Fruit fly (Drosophila melanogaster) whole organism, pupa: ENCODE results near the gene CG11596.

Source experiments
- CG10348 ChIP-seq: fragments of 200-800 bp; sonication (Bioruptor generic); IDR thresholded peaks from 2 replicates; pipeline ENCODE4 v1.3.6; 2022; ENCODE audit warnings: missing biosample characterization, missing genetic modification characterization
- CG12605 ChIP-seq: fragments of 200-800 bp; sonication (Bioruptor generic); IDR thresholded peaks from 2 replicates; pipeline ENCODE4 v1.3.6; 2022; ENCODE audit warnings: missing biosample characterization, missing genetic modification characterization
- CG13204 ChIP-seq: fragments of 200-800 bp; sonication (Bioruptor generic); optimal IDR thresholded peaks from 2 replicates; lab custom pipeline; 2018; ENCODE audit warnings: missing biosample characterization, mild to moderate bottlenecking, missing genetic modification characterization, moderate library complexity
- CG14655 ChIP-seq: fragments of 200-800 bp; sonication (Bioruptor generic); optimal IDR thresholded peaks from 3 replicates; lab custom pipeline; 2017; ENCODE audit warnings: mild to moderate bottlenecking, missing biosample characterization, missing genetic modification reagents, missing genetic modification characterization
- CG15710 ChIP-seq: fragments of 200-800 bp; sonication (Bioruptor generic); optimal IDR thresholded peaks from 2 replicates; lab custom pipeline; 2018; ENCODE audit warnings: missing biosample characterization, mild to moderate bottlenecking, missing genetic modification characterization, moderate library complexity
- CG17806 ChIP-seq: fragments of 200-800 bp; sonication (Bioruptor generic); optimal IDR thresholded peaks from 2 replicates; lab custom pipeline; 2018; ENCODE audit warnings: missing biosample characterization, mild to moderate bottlenecking, missing genetic modification characterization, moderate library complexity
- CG32121 ChIP-seq: fragments of 200-800 bp; sonication (Bioruptor generic); IDR thresholded peaks from 2 replicates; pipeline ENCODE4 v1.3.6; 2022; ENCODE audit warnings: missing biosample characterization, missing genetic modification characterization
- CG34367 ChIP-seq: fragments of 200-800 bp; sonication (Bioruptor generic); optimal IDR thresholded peaks from 2 replicates; lab custom pipeline; 2018; ENCODE audit warnings: missing biosample characterization, mild to moderate bottlenecking, missing genetic modification characterization
- CG4496 ChIP-seq: fragments of 200-800 bp; sonication (Bioruptor generic); IDR thresholded peaks from 3 replicates; pipeline ENCODE4 v1.3.6; 2022; ENCODE audit warnings: missing biosample characterization, missing genetic modification characterization
- CG8159 ChIP-seq: fragments of 200-800 bp; sonication (Bioruptor generic); optimal IDR thresholded peaks from 3 replicates; lab custom pipeline; 2018; ENCODE audit warnings: missing biosample characterization, mild to moderate bottlenecking, missing genetic modification characterization, moderate library complexity
- CG8301 ChIP-seq: fragments of 200-800 bp; sonication (Bioruptor generic); optimal IDR thresholded peaks from 2 replicates; lab custom pipeline; 2018; ENCODE audit warnings: missing biosample characterization, mild to moderate bottlenecking, missing genetic modification characterization
- CG9948 ChIP-seq: fragments of 200-800 bp; sonication (Bioruptor generic); optimal IDR thresholded peaks from 2 replicates; lab custom pipeline; 2018; ENCODE audit warnings: missing biosample characterization, mild to moderate bottlenecking, missing genetic modification characterization, moderate library complexity
- D1 ChIP-seq: fragments of 200-800 bp; sonication (Bioruptor generic); optimal IDR thresholded peaks from 2 replicates; lab custom pipeline; 2018; ENCODE audit warnings: missing biosample characterization, mild to moderate bottlenecking, missing genetic modification characterization, moderate library complexity
- EcR ChIP-seq: fragments of 200-800 bp; sonication (Bioruptor generic); optimal IDR thresholded peaks from 3 replicates; lab custom pipeline; 2019; ENCODE audit warnings: missing biosample characterization, missing genetic modification characterization, mild to moderate bottlenecking, moderate library complexity, missing genetic modification reagents
- Ets98B ChIP-seq: fragments of 200-800 bp; sonication (Bioruptor generic); IDR thresholded peaks from 2 replicates; pipeline ENCODE4 v1.3.6; 2022; ENCODE audit warnings: missing biosample characterization, missing genetic modification characterization
- Pif1A ChIP-seq: fragments of 200-800 bp; sonication (Bioruptor generic); optimal IDR thresholded peaks from 3 replicates; lab custom pipeline; 2016; ENCODE audit warnings: missing biosample characterization, missing genetic modification characterization
- Pif1B ChIP-seq: fragments of 200-800 bp; sonication (Bioruptor generic); optimal IDR thresholded peaks from 3 replicates; lab custom pipeline; 2016; ENCODE audit warnings: missing biosample characterization, missing genetic modification characterization
- Snoo ChIP-seq: fragments of 200-800 bp; sonication (Bioruptor generic); optimal IDR thresholded peaks from 3 replicates; lab custom pipeline; 2017; ENCODE audit warnings: missing biosample characterization, mild to moderate bottlenecking, missing genetic modification characterization, inconsistent platforms
- fd96Ca ChIP-seq: fragments of 200-800 bp; sonication (Bioruptor generic); IDR thresholded peaks from 3 replicates; pipeline ENCODE4 v1.3.6; 2022; ENCODE audit warnings: missing biosample characterization, missing genetic modification characterization
- gl ChIP-seq: fragments of 200-800 bp; sonication (Bioruptor generic); optimal IDR thresholded peaks from 2 replicates; lab custom pipeline; 2018; ENCODE audit warnings: missing biosample characterization, mild to moderate bottlenecking, missing genetic modification characterization
- rn ChIP-seq: fragments of 200-800 bp; sonication (Bioruptor generic); IDR thresholded peaks from 2 replicates; pipeline ENCODE4 v1.3.6; 2022; ENCODE audit warnings: missing biosample characterization, missing genetic modification characterization

Gene CG11596

DNA sequence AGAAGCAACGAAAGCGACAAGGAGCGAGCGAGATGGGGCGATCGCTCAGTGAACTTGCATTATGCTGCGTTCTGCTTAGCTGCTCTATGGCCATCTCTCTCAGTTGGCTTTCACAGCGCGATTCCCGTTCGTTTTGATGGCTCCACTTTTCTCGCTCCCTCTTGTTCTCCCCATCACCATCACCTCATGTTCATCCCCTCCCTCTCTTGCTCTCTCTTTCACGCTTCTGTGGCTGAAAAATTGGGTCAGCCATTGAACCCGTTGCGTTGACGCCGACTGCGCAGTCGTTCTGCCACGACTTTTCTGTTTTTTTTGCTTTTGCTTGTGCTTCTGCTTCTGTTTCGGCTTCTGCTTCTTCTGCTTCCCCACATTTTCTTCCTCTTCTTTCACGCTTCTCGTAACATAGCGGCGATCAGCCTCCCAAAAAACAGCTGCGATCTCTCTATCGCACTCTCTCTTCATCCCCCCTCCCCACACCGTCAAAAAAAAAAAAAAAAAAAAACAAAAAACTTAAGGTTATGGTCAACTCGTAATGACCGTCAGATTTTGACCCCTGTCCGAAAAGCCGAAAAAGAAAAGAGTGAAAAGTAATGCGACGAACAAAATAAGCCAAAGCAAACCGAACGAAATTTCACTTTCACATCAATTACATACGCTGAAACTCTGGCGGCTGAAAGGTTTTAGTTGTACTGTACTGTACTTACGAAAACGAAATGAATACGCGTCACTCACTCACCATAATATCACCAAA, 43.3 kb downstream of the CG11596 start:
- no peak for TF ChIP-seq CG13204 (GFP tag; lab: Kevin White, UChicago)
- TF ChIP-seq CG34367 (tag; lab: Kevin White, UChicago) = no peak
- TF ChIP-seq CG17806 (tag; lab: Kevin White, UChicago) = no peak
- no peak for TF ChIP-seq Pif1B (GFP tag; lab: Kevin White, UChicago)
- 0 out of 2 replicates have a peak, but pooled peaks have one; percentile 22 for TF ChIP-seq Ets98B (GFP tag; lab: Robert Waterston, UW)
- peak; percentile 46 for TF ChIP-seq CG32121 (GFP tag; lab: Robert Waterston, UW)
- no peak for TF ChIP-seq CG4496
- peak; percentile 78 for TF ChIP-seq EcR
- no peak for TF ChIP-seq gl (tag; lab: Kevin White, UChicago)
- no peak for TF ChIP-seq rn (GFP tag; lab: Robert Waterston, UW)
- TF ChIP-seq CG8301 (tag; lab: Kevin White, UChicago) = no peak
- TF ChIP-seq CG15710 (tag; lab: Kevin White, UChicago) = no peak
- no peak for TF ChIP-seq fd96Ca (GFP tag; lab: Robert Waterston, UW)
- TF ChIP-seq CG14655 = no peak
- TF ChIP-seq CG12605 (GFP tag; lab: Robert Waterston, UW) = no peak
- no peak for TF ChIP-seq Pif1A (GFP tag; lab: Kevin White, UChicago)
- TF ChIP-seq CG9948 (tag; lab: Kevin White, UChicago) = no peak
- TF ChIP-seq CG10348 (GFP tag; lab: Robert Waterston, UW) = no peak
- TF ChIP-seq D1 (tag; lab: Kevin White, UChicago) = no peak
- no peak for TF ChIP-seq CG8159 (tag; lab: Kevin White, UChicago)
- TF ChIP-seq Snoo (tag; lab: Kevin White, UChicago) = no peak

DNA sequence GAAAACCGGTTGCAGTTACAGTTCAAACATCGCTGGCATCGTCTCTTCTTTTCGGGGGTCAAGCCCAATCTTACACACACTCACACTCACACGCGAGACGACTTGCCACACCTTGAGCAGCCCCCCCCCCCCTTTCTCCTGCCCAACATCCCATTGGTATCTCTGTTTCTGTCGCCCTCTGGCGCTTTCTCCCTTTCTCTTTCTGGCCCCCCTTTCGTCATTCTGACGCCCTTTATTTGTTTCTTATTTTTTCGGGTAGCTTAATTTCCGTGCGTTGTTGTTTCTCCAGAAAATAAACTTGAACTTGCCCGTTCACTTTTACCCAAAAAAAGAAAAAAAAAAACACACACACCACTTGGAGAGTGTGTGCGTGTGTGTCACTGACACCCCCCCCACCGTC, 44.7 kb downstream of the CG11596 start:
- TF ChIP-seq rn (GFP tag; lab: Robert Waterston, UW) (no peak), CG13204 (GFP tag; lab: Kevin White, UChicago) (no peak), Ets98B (GFP tag; lab: Robert Waterston, UW) (no peak), fd96Ca (GFP tag; lab: Robert Waterston, UW) (no peak), Snoo (tag; lab: Kevin White, UChicago) (peak; percentile 55), gl (tag; lab: Kevin White, UChicago) (no peak)

DNA sequence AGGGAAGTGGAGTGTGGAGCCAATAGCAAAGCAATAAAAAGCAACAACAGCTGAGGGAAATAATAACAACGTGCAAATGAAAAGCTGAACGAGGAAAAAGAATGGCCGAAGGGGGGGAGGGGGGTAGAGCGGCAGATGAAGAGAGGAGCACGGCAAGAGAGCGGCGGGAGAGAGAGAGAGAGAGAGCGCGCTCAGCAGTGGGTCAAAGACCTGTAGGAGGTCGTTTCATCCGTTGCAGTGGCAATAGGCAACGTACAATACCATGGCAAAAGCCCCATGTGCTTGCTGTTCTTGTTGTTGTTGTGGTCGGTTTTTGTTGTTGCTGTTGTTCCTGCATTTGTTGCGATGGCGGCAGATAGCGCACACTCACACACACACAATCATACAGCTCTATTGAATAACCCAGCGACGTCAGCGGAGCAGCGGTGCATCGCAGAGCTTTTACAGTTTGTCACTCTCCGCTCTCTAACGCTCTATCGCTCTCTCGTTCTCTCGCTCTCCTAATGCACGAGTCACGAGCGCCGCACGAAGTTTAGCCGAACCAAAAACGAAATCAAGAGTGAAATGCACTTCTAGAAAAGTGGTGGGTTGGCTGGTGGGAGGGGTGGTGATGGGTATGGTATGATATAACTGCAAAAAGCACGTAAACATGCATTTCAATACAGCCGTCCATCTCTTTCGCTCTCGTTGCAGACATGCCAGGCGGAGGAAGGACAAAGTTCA, 48.6 kb downstream of the CG11596 start:
- TF ChIP-seq CG17806 (tag; lab: Kevin White, UChicago) (no peak), Pif1B (GFP tag; lab: Kevin White, UChicago) (no peak), D1 (tag; lab: Kevin White, UChicago) (no peak), CG10348 (GFP tag; lab: Robert Waterston, UW) (no peak), CG12605 (GFP tag; lab: Robert Waterston, UW) (peak; percentile 39; the same call in 1 of the 2 replicates), CG15710 (tag; lab: Kevin White, UChicago) (no peak), fd96Ca (GFP tag; lab: Robert Waterston, UW) (peak; percentile 54; the same call in 1 of the 3 replicates), CG8301 (tag; lab: Kevin White, UChicago) (peak; percentile 22), Ets98B (GFP tag; lab: Robert Waterston, UW) (peak; percentile 45), CG8159 (tag; lab: Kevin White, UChicago) (no peak), CG9948 (tag; lab: Kevin White, UChicago) (no peak), CG34367 (tag; lab: Kevin White, UChicago) (no peak), Snoo (tag; lab: Kevin White, UChicago) (no peak), EcR (peak; percentile 96), rn (GFP tag; lab: Robert Waterston, UW) (no peak), Pif1A (GFP tag; lab: Kevin White, UChicago) (no peak), CG14655 (peak; percentile 23), gl (tag; lab: Kevin White, UChicago) (no peak), CG13204 (GFP tag; lab: Kevin White, UChicago) (peak; percentile 1), CG4496 (peak; percentile 62; the same call in 2 of the 3 replicates), CG32121 (GFP tag; lab: Robert Waterston, UW) (peak; percentile 27)

DNA sequence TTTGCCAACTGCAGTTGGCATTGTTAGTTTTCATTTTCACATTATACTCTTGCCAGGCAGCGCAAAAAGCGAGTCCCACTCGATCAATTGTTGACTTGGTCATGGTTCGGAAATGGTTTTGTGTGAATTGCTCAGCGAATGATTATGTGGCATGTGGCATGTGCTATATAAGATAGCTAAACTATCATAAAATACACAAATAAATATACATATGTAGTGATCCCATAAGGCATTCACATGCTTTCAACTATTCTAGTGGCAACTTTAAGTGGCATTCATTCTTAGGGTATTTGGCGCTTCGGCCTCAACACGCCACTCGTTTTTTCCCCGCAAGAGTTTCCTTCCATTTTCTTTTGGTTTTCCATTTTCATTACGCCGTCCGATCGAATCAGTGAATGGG, 51.5 kb downstream of the CG11596 start:
- TF ChIP-seq Pif1B (GFP tag; lab: Kevin White, UChicago) = no peak
- TF ChIP-seq CG8301 (tag; lab: Kevin White, UChicago) = peak; percentile 75
- TF ChIP-seq D1 (tag; lab: Kevin White, UChicago) = no peak
- TF ChIP-seq Ets98B (GFP tag; lab: Robert Waterston, UW) = no peak
- TF ChIP-seq gl (tag; lab: Kevin White, UChicago) = no peak
- TF ChIP-seq CG34367 (tag; lab: Kevin White, UChicago) = no peak
- peak; percentile 26; the same call in 1 of the 2 replicates for TF ChIP-seq rn (GFP tag; lab: Robert Waterston, UW)
- no peak for TF ChIP-seq Snoo (tag; lab: Kevin White, UChicago)
- TF ChIP-seq CG9948 (tag; lab: Kevin White, UChicago) = no peak
- no peak for TF ChIP-seq CG15710 (tag; lab: Kevin White, UChicago)
- TF ChIP-seq CG14655 = peak; percentile 71
- TF ChIP-seq EcR = no peak
- TF ChIP-seq CG4496 = peak; percentile 60
- TF ChIP-seq CG17806 (tag; lab: Kevin White, UChicago) = no peak
- TF ChIP-seq CG12605 (GFP tag; lab: Robert Waterston, UW) = no peak
- TF ChIP-seq CG10348 (GFP tag; lab: Robert Waterston, UW) = peak; percentile 6; the same call in 1 of the 2 replicates
- no peak for TF ChIP-seq CG13204 (GFP tag; lab: Kevin White, UChicago)
- peak; percentile 85 for TF ChIP-seq CG32121 (GFP tag; lab: Robert Waterston, UW)
- TF ChIP-seq CG8159 (tag; lab: Kevin White, UChicago) = no peak
- TF ChIP-seq Pif1A (GFP tag; lab: Kevin White, UChicago) = peak; percentile 28
- TF ChIP-seq fd96Ca (GFP tag; lab: Robert Waterston, UW) = peak; percentile 83
